Fruit fly (Drosophila melanogaster): ENCODE results near the gene Rab3GAP1.

Rab3GAP1 gene

DNA sequence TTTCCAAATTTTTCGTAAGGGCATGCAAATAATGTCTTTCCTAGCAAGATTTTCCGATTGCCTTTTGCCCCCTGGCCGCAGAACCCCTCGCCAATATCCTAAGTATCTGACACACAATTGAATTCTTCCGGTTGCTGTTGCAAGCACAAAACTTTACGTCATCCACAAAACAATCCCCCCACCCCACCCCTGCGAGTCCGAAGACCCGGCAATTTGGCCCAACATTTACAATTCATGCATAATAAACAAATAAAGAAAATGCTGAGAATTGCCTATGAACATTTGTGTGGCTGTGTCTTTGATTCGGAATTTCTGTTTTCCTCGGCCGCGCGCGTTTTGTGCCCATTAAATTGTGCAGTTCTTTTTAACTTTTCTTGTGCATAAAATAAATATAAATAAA lies 34.4 kb upstream of the Rab3GAP1 start (continued):
- no peak for TF ChIP-seq CG31627 (GFP tag; optimal IDR thresholded peaks at IDR 0.05)

- TF ChIP-seq CG6854 (GFP tag; optimal IDR thresholded peaks at IDR 0.05) (no peak), Eip78C (GFP tag) (peak; percentile 2), CG31627 (GFP tag; optimal IDR thresholded peaks at IDR 0.05) (no peak), vri (GFP tag; optimal IDR thresholded peaks at IDR 0.05) (peak; percentile 15), dsx (GFP tag; optimal IDR thresholded peaks at IDR 0.05; ENCODE audit: poor library complexity, severe bottlenecking) (peak; percentile 58), Sox14 (GFP tag; optimal IDR thresholded peaks at IDR 0.05) (peak; percentile 36), Ets96B (tag; optimal IDR thresholded peaks at IDR 0.05) (no peak), CG1621 (tag; optimal IDR thresholded peaks at IDR 0.05) (peak; percentile 22), CG9139 (GFP tag; optimal IDR thresholded peaks at IDR 0.05) (no peak)
Observed at dm6 chr2L:1644378-1644777, 33.4 kb upstream of the Rab3GAP1 start.

dm6 chr2L:1643252-1643864 lies 32.4 kb upstream of the Rab3GAP1 start:
- TF ChIP-seq CG11762 (GFP tag; optimal IDR thresholded peaks at IDR 0.05; ENCODE audit: insufficient read depth) = peak; percentile 59
- peak; percentile 49 for TF ChIP-seq CG31627 (GFP tag; optimal IDR thresholded peaks at IDR 0.05)
- TF ChIP-seq acj6 (GFP tag; optimal IDR thresholded peaks at IDR 0.05) = peak; percentile 70
- TF ChIP-seq spab (GFP tag; optimal IDR thresholded peaks at IDR 0.05) = peak; percentile 78
- no peak for TF ChIP-seq Hr38 (GFP tag; optimal IDR thresholded peaks at IDR 0.05)
- peak; percentile 53 for TF ChIP-seq CG15336 (GFP tag; IDR thresholded peaks at IDR 0.05)
- peak; percentile 11 for TF ChIP-seq CG16779 (tag; optimal IDR thresholded peaks at IDR 0.05)
- peak; percentile 9 to 33 for TF ChIP-seq salr (GFP tag; optimal IDR thresholded peaks at IDR 0.05)
- TF ChIP-seq ss (GFP tag; optimal IDR thresholded peaks at IDR 0.05) = peak; percentile 74 to 75
- TF ChIP-seq CG11902 (GFP tag; optimal IDR thresholded peaks at IDR 0.05) = peak; percentile 40
- peak; percentile 38 for TF ChIP-seq Ets21C (GFP tag; optimal IDR thresholded peaks at IDR 0.05)
- TF ChIP-seq Sox15 (GFP tag; optimal IDR thresholded peaks at IDR 0.05) = peak; percentile 28
- peak; percentile 66 for TF ChIP-seq Sox14 (GFP tag; optimal IDR thresholded peaks at IDR 0.05)
- no peak for TF ChIP-seq CG11294 (GFP tag; IDR thresholded peaks at IDR 0.05)
- TF ChIP-seq Lpt (GFP tag; optimal IDR thresholded peaks at IDR 0.05) = peak; percentile 13
- peak; percentile 53 for TF ChIP-seq net (GFP tag; optimal IDR thresholded peaks at IDR 0.05)
- peak; percentile 34 for TF ChIP-seq Smox (GFP tag; optimal IDR thresholded peaks at IDR 0.05)
- TF ChIP-seq topi (GFP tag; optimal IDR thresholded peaks at IDR 0.05) = peak; percentile 63
- peak; percentile 84 for TF ChIP-seq svp (GFP tag)
- peak; percentile 71; the same call in 2 of the 3 replicates for TF ChIP-seq CG8119 (GFP tag; IDR thresholded peaks at IDR 0.05)
- TF ChIP-seq CG4318 (GFP tag; optimal IDR thresholded peaks at IDR 0.05) = no peak
- peak; percentile 20 for TF ChIP-seq CG6276 (GFP tag; optimal IDR thresholded peaks at IDR 0.05)
- peak; percentile 15 for TF ChIP-seq CG8319 (GFP tag; optimal IDR thresholded peaks at IDR 0.05)
- TF ChIP-seq CG3919 (GFP tag; optimal IDR thresholded peaks at IDR 0.05) = peak; percentile 73
- TF ChIP-seq Hr4 (GFP tag; optimal IDR thresholded peaks at IDR 0.05) = peak; percentile 7
- TF ChIP-seq CG6163 (GFP tag; IDR thresholded peaks at IDR 0.05) = peak; percentile 68; the same call in 2 of the 3 replicates
- no peak for TF ChIP-seq eg (GFP tag; IDR thresholded peaks at IDR 0.05)
- TF ChIP-seq CG10669 (GFP tag; optimal IDR thresholded peaks at IDR 0.05) = peak; percentile 74
- TF ChIP-seq CG10631 (GFP tag; optimal IDR thresholded peaks at IDR 0.05) = peak; percentile 74
- TF ChIP-seq fd85E (GFP tag; optimal IDR thresholded peaks at IDR 0.05) = no peak
- TF ChIP-seq Eip93F (GFP tag; optimal IDR thresholded peaks at IDR 0.05) = no peak
- peak; percentile 60 for TF ChIP-seq CG32006 (GFP tag; optimal IDR thresholded peaks at IDR 0.05)
- TF ChIP-seq CG8632 (GFP tag; optimal IDR thresholded peaks at IDR 0.05) = peak; percentile 46
- peak; percentile 64 for TF ChIP-seq achi (GFP tag; optimal IDR thresholded peaks at IDR 0.05)
- peak; percentile 80 for TF ChIP-seq dsx (GFP tag; optimal IDR thresholded peaks at IDR 0.05; ENCODE audit: poor library complexity, severe bottlenecking)
- TF ChIP-seq OdsH (GFP tag; optimal IDR thresholded peaks at IDR 0.05) = peak; percentile 62
- peak; percentile 86 for TF ChIP-seq CG6808 (GFP tag; optimal IDR thresholded peaks at IDR 0.05)
- TF ChIP-seq Blimp-1 (GFP tag; optimal IDR thresholded peaks at IDR 0.05) = no peak
- peak; percentile 53 for TF ChIP-seq lz (GFP tag; optimal IDR thresholded peaks at IDR 0.05)
- TF ChIP-seq Hr39 (GFP tag; optimal IDR thresholded peaks at IDR 0.05) = peak; percentile 46
- peak; percentile 59 for TF ChIP-seq CG6792 (GFP tag; optimal IDR thresholded peaks at IDR 0.05)

Measured in whole organism, prepupa.